Worm (Caenorhabditis elegans) whole organism, L2 larva: ENCODE results near the gene sft-4.

Source experiments
- C34F6.9 ChIP-seq: fragments of 150-350 bp; optimal IDR thresholded peaks from 2 replicates; lab custom pipeline; 2014; ENCODE audit warnings: missing biosample characterization, missing genetic modification characterization
- F13H6.1 ChIP-seq: sonication (generic microtip); optimal IDR thresholded peaks from 2 replicates; lab custom pipeline; 2016; ENCODE audit warnings: missing genetic modification characterization, missing compliant biosample characterization
- R02D3.7 ChIP-seq: fragments of 150-350 bp; optimal IDR thresholded peaks from 2 replicates; lab custom pipeline; 2014; ENCODE audit warnings: missing biosample characterization, missing genetic modification characterization
- Y55F3AM.14 ChIP-seq: fragments of 200-800 bp; sonication (Bioruptor generic); optimal IDR thresholded peaks from 2 replicates; lab custom pipeline; 2018; ENCODE audit warnings: mild to moderate bottlenecking, missing genetic modification characterization, missing compliant biosample characterization
- alr-1 ChIP-seq: fragments of 150-350 bp; optimal IDR thresholded peaks from 2 replicates; lab custom pipeline; 2014; ENCODE audit warnings: missing biosample characterization, missing genetic modification characterization
- ama-1 ChIP-seq: fragments of 150-350 bp; optimal IDR thresholded peaks from 2 replicates; lab custom pipeline; 2018; ENCODE audit warnings: inconsistent platforms
- ceh-16 ChIP-seq: fragments of 150-350 bp; optimal IDR thresholded peaks from 2 replicates; lab custom pipeline; 2014; ENCODE audit warnings: missing biosample characterization, missing genetic modification characterization
- ceh-82 ChIP-seq: fragments of 150-350 bp; optimal IDR thresholded peaks from 2 replicates; lab custom pipeline; 2014; ENCODE audit warnings: missing biosample characterization, missing genetic modification characterization
- crh-2 ChIP-seq: sonication (generic microtip); optimal IDR thresholded peaks from 2 replicates; lab custom pipeline; 2017; ENCODE audit warnings: missing biosample characterization, missing genetic modification characterization
- dmd-4 ChIP-seq: sonication (generic microtip); optimal IDR thresholded peaks from 2 replicates; lab custom pipeline; 2017; ENCODE audit warnings: missing biosample characterization, missing genetic modification characterization
- egl-27 ChIP-seq: sonication (generic microtip); optimal IDR thresholded peaks from 3 replicates; lab custom pipeline; 2017; ENCODE audit warnings: missing biosample characterization, missing genetic modification reagents, missing genetic modification characterization
- elt-1 ChIP-seq: fragments of 150-350 bp; optimal IDR thresholded peaks from 2 replicates; lab custom pipeline; 2014; ENCODE audit warnings: missing biosample characterization, missing genetic modification characterization
- elt-3 ChIP-seq: sonication (generic microtip); optimal IDR thresholded peaks from 2 replicates; lab custom pipeline; 2017; ENCODE audit warnings: missing biosample characterization, missing genetic modification characterization
- fos-1 ChIP-seq: fragments of 150-350 bp; optimal IDR thresholded peaks from 2 replicates; lab custom pipeline; 2014; ENCODE audit warnings: missing biosample characterization, missing genetic modification characterization
- gmeb-1 ChIP-seq: fragments of 150-350 bp; optimal IDR thresholded peaks from 2 replicates; lab custom pipeline; 2014; ENCODE audit warnings: missing biosample characterization, missing genetic modification characterization
- lin-11 ChIP-seq: fragments of 150-350 bp; sonication (generic microtip); optimal IDR thresholded peaks from 2 replicates; lab custom pipeline; 2014; ENCODE audit warnings: missing biosample characterization, missing genetic modification characterization, inconsistent platforms, mixed read lengths
- lin-13 ChIP-seq: fragments of 150-350 bp; optimal IDR thresholded peaks from 2 replicates; lab custom pipeline; 2014; ENCODE audit warnings: missing biosample characterization, missing genetic modification reagents, missing genetic modification characterization
- lin-39 ChIP-seq: fragments of 150-350 bp; optimal IDR thresholded peaks from 2 replicates; lab custom pipeline; 2014; ENCODE audit warnings: missing biosample characterization, missing genetic modification reagents, missing genetic modification characterization
- lsy-2 ChIP-seq, 2 experiments: fragments of 150-350 bp in 1 of 2; sonication (generic microtip) in 1 of 2; optimal IDR thresholded peaks; 2 replicates each; lab custom pipeline; 2014 to 2017; ENCODE audit warnings: missing biosample characterization in 2 of 2, missing genetic modification characterization in 2 of 2
- mab-5 ChIP-seq: fragments of 150-350 bp; optimal IDR thresholded peaks from 2 replicates; lab custom pipeline; 2014; ENCODE audit warnings: missing biosample characterization, missing genetic modification characterization
- mbf-1 ChIP-seq: sonication (generic microtip); optimal IDR thresholded peaks from 2 replicates; lab custom pipeline; 2017; ENCODE audit warnings: missing biosample characterization, missing genetic modification characterization
- mdl-1 ChIP-seq, 2 experiments: fragments of 150-350 bp in 1 of 2; sonication (generic microtip) in 1 of 2; optimal IDR thresholded peaks; 2 replicates each; lab custom pipeline; 2017; ENCODE audit warnings: missing biosample characterization in 2 of 2, missing genetic modification characterization in 2 of 2
- nhr-10 ChIP-seq: sonication (generic microtip); optimal IDR thresholded peaks from 2 replicates; lab custom pipeline; 2017; ENCODE audit warnings: missing biosample characterization, missing genetic modification characterization
- nhr-11 ChIP-seq: fragments of 150-350 bp; optimal IDR thresholded peaks from 2 replicates; lab custom pipeline; 2014; ENCODE audit warnings: missing biosample characterization, missing genetic modification characterization
- nhr-12 ChIP-seq: fragments of 150-350 bp; optimal IDR thresholded peaks from 2 replicates; lab custom pipeline; 2014; ENCODE audit warnings: missing biosample characterization, missing genetic modification characterization
- nhr-129 ChIP-seq: fragments of 150-350 bp; optimal IDR thresholded peaks from 2 replicates; lab custom pipeline; 2014; ENCODE audit warnings: missing biosample characterization, missing genetic modification characterization
- nhr-21 ChIP-seq: fragments of 150-350 bp; optimal IDR thresholded peaks from 2 replicates; lab custom pipeline; 2014; ENCODE audit warnings: missing biosample characterization, missing genetic modification characterization
- nhr-23 ChIP-seq: fragments of 150-350 bp; optimal IDR thresholded peaks from 2 replicates; lab custom pipeline; 2014; ENCODE audit warnings: missing biosample characterization, missing genetic modification reagents, missing genetic modification characterization
- nhr-237 ChIP-seq: fragments of 150-350 bp; optimal IDR thresholded peaks from 2 replicates; lab custom pipeline; 2014; ENCODE audit warnings: missing biosample characterization, missing genetic modification characterization
- nhr-25 ChIP-seq: fragments of 150-350 bp; sonication (generic microtip); optimal IDR thresholded peaks from 3 replicates; lab custom pipeline; 2014; ENCODE audit warnings: missing biosample characterization, missing genetic modification characterization
- nhr-6 ChIP-seq: fragments of 150-350 bp; optimal IDR thresholded peaks from 2 replicates; lab custom pipeline; 2014; ENCODE audit warnings: missing biosample characterization, missing genetic modification characterization
- nhr-77 ChIP-seq: fragments of 150-350 bp; optimal IDR thresholded peaks from 2 replicates; lab custom pipeline; 2014; ENCODE audit warnings: missing biosample characterization, missing genetic modification characterization
- peb-1 ChIP-seq: fragments of 150-350 bp; optimal IDR thresholded peaks from 2 replicates; lab custom pipeline; 2014; ENCODE audit warnings: missing biosample characterization, missing genetic modification characterization
- sem-4 ChIP-seq: fragments of 150-350 bp; optimal IDR thresholded peaks from 2 replicates; lab custom pipeline; 2014; ENCODE audit warnings: missing biosample characterization, missing genetic modification reagents, missing genetic modification characterization
- skn-1 ChIP-seq: sonication (generic microtip); optimal IDR thresholded peaks from 2 replicates; lab custom pipeline; 2017; ENCODE audit warnings: missing biosample characterization, missing genetic modification characterization
- sma-3 ChIP-seq: sonication (generic microtip); optimal IDR thresholded peaks from 2 replicates; lab custom pipeline; 2016; ENCODE audit warnings: missing genetic modification reagents, missing genetic modification characterization, missing compliant biosample characterization
- sma-9 ChIP-seq, 2 experiments: fragments of 150-350 bp in 1 of 2; sonication (generic microtip) in 1 of 2; optimal IDR thresholded peaks; 2 replicates each; lab custom pipeline; 2014 to 2016; ENCODE audit warnings: missing genetic modification characterization in 2 of 2, mild to moderate bottlenecking in 1 of 2, missing biosample characterization in 1 of 2, missing compliant biosample characterization in 1 of 2, missing genetic modification reagents in 1 of 2, moderate library complexity in 1 of 2
- snpc-4 ChIP-seq: fragments of 150-350 bp; optimal IDR thresholded peaks from 2 replicates; lab custom pipeline; 2014; ENCODE audit warnings: missing biosample characterization, missing genetic modification characterization
- unc-55 ChIP-seq: fragments of 150-350 bp; sonication (generic microtip); optimal IDR thresholded peaks from 3 replicates; lab custom pipeline; 2014; ENCODE audit warnings: missing biosample characterization, missing genetic modification reagents, missing genetic modification characterization
- unc-62 ChIP-seq: fragments of 150-350 bp; optimal IDR thresholded peaks from 2 replicates; lab custom pipeline; 2014; ENCODE audit warnings: missing biosample characterization, missing genetic modification reagents, missing genetic modification characterization
- zag-1 ChIP-seq: fragments of 150-350 bp; optimal IDR thresholded peaks from 2 replicates; lab custom pipeline; 2014; ENCODE audit warnings: missing biosample characterization, missing genetic modification characterization
- ztf-1 ChIP-seq: fragments of 200-800 bp; sonication (Bioruptor generic); conservative IDR thresholded peaks from 2 replicates; pipeline ENCODE4 v1.3.6; 2022; ENCODE audit warnings: missing genetic modification characterization, missing compliant biosample characterization
- ztf-11 ChIP-seq: sonication (generic microtip); optimal IDR thresholded peaks from 2 replicates; lab custom pipeline; 2017; ENCODE audit warnings: missing biosample characterization, missing genetic modification characterization
- ztf-4 ChIP-seq: fragments of 150-350 bp; optimal IDR thresholded peaks from 2 replicates; lab custom pipeline; 2014; ENCODE audit warnings: missing biosample characterization, missing genetic modification characterization

sft-4 gene

ce11 chrX:5819702-5820470, 39.4 kb upstream of the sft-4 start:
- TF ChIP-seq zag-1 (tag; lab: Kevin White, UChicago) = peak; percentile 60
- TF ChIP-seq F13H6.1 (tag; lab: Kevin White, UChicago) = peak; percentile 81
- TF ChIP-seq egl-27 = peak; percentile 55
- TF ChIP-seq Y55F3AM.14 = peak; percentile 18
- TF ChIP-seq sma-9 (GFP tag; optimal IDR thresholded peaks at IDR 0.05; lab: Kevin White, UChicago) = peak; percentile 57
- no peak for TF ChIP-seq sma-9 (tag; optimal IDR thresholded peaks at IDR 0.05; lab: Kevin White, UChicago)
- TF ChIP-seq nhr-77 (tag; lab: Kevin White, UChicago) = no peak
- TF ChIP-seq nhr-12 (tag; lab: Kevin White, UChicago) = no peak
- TF ChIP-seq unc-55 (GFP tag; lab: Kevin White, UChicago) = peak; percentile 57
- no peak for TF ChIP-seq ceh-82
- peak in 1 of 2 experiments; percentile 8 for TF ChIP-seq mdl-1 (tag; optimal IDR thresholded peaks at IDR 0.05; lab: Kevin White, UChicago)
- TF ChIP-seq lsy-2 (tag; optimal IDR thresholded peaks at IDR 0.05; lab: Kevin White, UChicago) = peak in 1 of 2 experiments; percentile 35
- TF ChIP-seq nhr-129 (tag; lab: Kevin White, UChicago) = peak; percentile 69
- TF ChIP-seq nhr-6 (tag; lab: Kevin White, UChicago) = peak; percentile 7
- TF ChIP-seq C34F6.9 (tag; lab: Kevin White, UChicago) = peak; percentile 42
- TF ChIP-seq, all 48 proteins: peak for 11

DNA sequence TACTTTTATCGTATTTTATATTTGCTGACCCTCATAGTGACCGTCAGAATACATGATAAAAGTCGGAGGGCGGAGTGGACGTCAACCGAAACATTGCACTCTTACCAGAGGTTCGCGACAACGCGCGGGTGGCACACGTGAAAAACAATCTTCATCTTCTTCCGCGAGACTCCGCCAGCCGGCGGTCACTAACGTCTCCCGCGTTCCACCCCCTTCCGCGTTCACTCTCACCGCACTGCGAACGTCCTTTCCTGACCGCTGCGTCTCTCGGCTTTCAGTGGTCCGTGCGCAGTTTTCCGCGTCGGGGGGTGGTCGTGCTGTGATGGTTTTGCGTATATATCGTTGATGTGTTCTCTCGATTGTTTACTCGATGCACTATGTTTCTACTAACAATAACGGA, 37.7 kb upstream of the sft-4 start:
- TF ChIP-seq F13H6.1 (tag; lab: Kevin White, UChicago) (peak; percentile 6), nhr-21 (tag; lab: Kevin White, UChicago) (peak; percentile 51), sma-3 (GFP tag; lab: Kevin White, UChicago) (no peak)

DNA sequence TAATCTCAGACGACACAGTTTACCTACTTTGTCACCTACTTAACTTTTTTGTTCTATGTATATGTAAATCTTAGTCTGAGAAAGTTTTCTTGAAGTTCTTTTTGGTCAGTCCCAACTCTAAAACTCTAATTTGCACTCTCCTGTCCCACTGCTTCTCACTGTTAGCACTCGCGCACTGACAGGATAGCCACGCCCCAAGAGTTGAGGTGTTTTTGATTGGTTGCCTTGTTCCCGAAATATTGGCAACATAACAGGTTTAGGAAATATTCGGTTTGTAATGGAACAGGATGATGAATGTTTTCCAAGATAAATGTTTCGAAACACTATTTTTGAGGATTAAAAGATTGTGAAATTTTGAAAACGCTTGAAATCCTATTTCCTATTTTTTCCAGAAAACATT, 36.6 kb upstream of the sft-4 start:
- no peak for TF ChIP-seq lin-39
- no peak for TF ChIP-seq snpc-4 (tag; lab: Kevin White, UChicago)
- TF ChIP-seq mdl-1 (tag; optimal IDR thresholded peaks at IDR 0.05; lab: Kevin White, UChicago) = no peak
- TF ChIP-seq unc-55 (GFP tag; lab: Kevin White, UChicago) = peak; percentile 70

ce11 chrX:5816346-5816745, 35.8 kb upstream of the sft-4 start:
- TF ChIP-seq mbf-1 (tag; lab: Kevin White, UChicago) = no peak
- no peak for TF ChIP-seq nhr-11 (tag; lab: Kevin White, UChicago)
- TF ChIP-seq mdl-1 (tag; optimal IDR thresholded peaks at IDR 0.05; lab: Kevin White, UChicago) = no peak
- TF ChIP-seq nhr-237 (tag; lab: Kevin White, UChicago) = no peak
- TF ChIP-seq fos-1 (tag; lab: Kevin White, UChicago) = no peak
- peak in 1 of 2 experiments; percentile 3 for TF ChIP-seq lsy-2 (tag; optimal IDR thresholded peaks at IDR 0.05; lab: Kevin White, UChicago)
- peak; percentile 69 for TF ChIP-seq unc-55 (GFP tag; lab: Kevin White, UChicago)
- no peak for TF ChIP-seq ceh-16 (tag; lab: Kevin White, UChicago)
- TF ChIP-seq crh-2 (tag; lab: Kevin White, UChicago) = peak; percentile 17
- TF ChIP-seq nhr-77 (tag; lab: Kevin White, UChicago) = no peak
- no peak for TF ChIP-seq ama-1 (lab: Kevin White, UChicago)
- no peak for TF ChIP-seq dmd-4
- TF ChIP-seq peb-1 (tag; lab: Kevin White, UChicago) = no peak
- TF ChIP-seq lin-13 (GFP tag; lab: Kevin White, UChicago) = no peak
- no peak for TF ChIP-seq skn-1 (tag; lab: Kevin White, UChicago)
- peak; percentile 64 for TF ChIP-seq mab-5 (tag; lab: Kevin White, UChicago)
- no peak for TF ChIP-seq sma-3 (GFP tag; lab: Kevin White, UChicago)
- peak; percentile 43 for TF ChIP-seq sem-4
- no peak for TF ChIP-seq egl-27
- TF ChIP-seq lin-11 (tag; lab: Kevin White, UChicago) = no peak
- TF ChIP-seq lin-39 = peak; percentile 49
- TF ChIP-seq gmeb-1 (tag; lab: Kevin White, UChicago) = no peak
- TF ChIP-seq Y55F3AM.14 = peak; percentile 32
- no peak for TF ChIP-seq elt-1 (tag; lab: Kevin White, UChicago)
- TF ChIP-seq ztf-11 = no peak
- TF ChIP-seq snpc-4 (tag; lab: Kevin White, UChicago) = no peak
- TF ChIP-seq ztf-1 (GFP tag; lab: Robert Waterston, UW) = no peak
- peak; percentile 56 for TF ChIP-seq zag-1 (tag; lab: Kevin White, UChicago)
- peak; percentile 23 for TF ChIP-seq C34F6.9 (tag; lab: Kevin White, UChicago)
- no peak for TF ChIP-seq nhr-129 (tag; lab: Kevin White, UChicago)
- TF ChIP-seq sma-9 (GFP tag; optimal IDR thresholded peaks at IDR 0.05; lab: Kevin White, UChicago) = no peak
- TF ChIP-seq sma-9 (tag; optimal IDR thresholded peaks at IDR 0.05; lab: Kevin White, UChicago) = no peak
- TF ChIP-seq unc-62 (GFP tag; lab: Kevin White, UChicago) = no peak
- TF ChIP-seq ztf-4 (tag; lab: Kevin White, UChicago) = no peak
- TF ChIP-seq R02D3.7 (tag; lab: Kevin White, UChicago) = no peak
- TF ChIP-seq nhr-10 (tag; lab: Kevin White, UChicago) = no peak
- TF ChIP-seq alr-1 (tag; lab: Kevin White, UChicago) = no peak
- no peak for TF ChIP-seq nhr-23 (tag; lab: Kevin White, UChicago)
- TF ChIP-seq nhr-25 (tag; lab: Kevin White, UChicago) = no peak
- TF ChIP-seq nhr-12 (tag; lab: Kevin White, UChicago) = no peak
- TF ChIP-seq elt-3 (tag; lab: Kevin White, UChicago) = no peak
